Fruit fly (Drosophila melanogaster) whole organism, prepupa: ENCODE results near the gene CG6026.

Source experiments
- Blimp-1 ChIP-seq: fragments of 200-800 bp; sonication (Bioruptor generic); optimal IDR thresholded peaks from 3 replicates; lab custom pipeline; 2017; ENCODE audit warnings: missing biosample characterization, missing genetic modification characterization, mild to moderate bottlenecking, moderate library complexity, missing genetic modification reagents
- CG10631 ChIP-seq: fragments of 200-800 bp; sonication (Bioruptor generic); optimal IDR thresholded peaks from 2 replicates; lab custom pipeline; 2016; ENCODE audit warnings: missing biosample characterization, missing genetic modification characterization
- CG10669 ChIP-seq: fragments of 200-800 bp; sonication (Bioruptor generic); optimal IDR thresholded peaks from 3 replicates; lab custom pipeline; 2018; ENCODE audit warnings: missing biosample characterization, mild to moderate bottlenecking, missing genetic modification characterization, moderate library complexity
- CG11294 ChIP-seq: fragments of 200-800 bp; sonication (Bioruptor generic); IDR thresholded peaks from 2 replicates; pipeline ENCODE4 v1.3.6; 2022; ENCODE audit warnings: missing biosample characterization, missing genetic modification characterization
- CG11762 ChIP-seq: fragments of 200-800 bp; sonication (Bioruptor generic); optimal IDR thresholded peaks from 3 replicates; lab custom pipeline; 2016; ENCODE audit warnings: missing biosample characterization, missing genetic modification characterization; ENCODE audit not compliant: insufficient read depth
- CG11902 ChIP-seq: fragments of 200-800 bp; sonication (Bioruptor generic); optimal IDR thresholded peaks from 3 replicates; lab custom pipeline; 2016; ENCODE audit warnings: missing biosample characterization, missing genetic modification characterization
- CG15336 ChIP-seq: fragments of 200-800 bp; sonication (Bioruptor generic); IDR thresholded peaks from 2 replicates; pipeline ENCODE4 v1.3.6; 2022; ENCODE audit warnings: missing biosample characterization, missing genetic modification characterization
- CG31627 ChIP-seq: fragments of 200-800 bp; sonication (Bioruptor generic); optimal IDR thresholded peaks from 3 replicates; lab custom pipeline; 2016; ENCODE audit warnings: missing biosample characterization, missing genetic modification characterization
- CG32006 ChIP-seq: fragments of 200-800 bp; sonication (Bioruptor generic); optimal IDR thresholded peaks from 3 replicates; lab custom pipeline; 2017; ENCODE audit warnings: missing biosample characterization, mild to moderate bottlenecking, missing genetic modification characterization
- CG34406 ChIP-seq: fragments of 200-800 bp; sonication (Bioruptor generic); optimal IDR thresholded peaks from 3 replicates; lab custom pipeline; 2016; ENCODE audit warnings: missing biosample characterization, missing genetic modification characterization
- CG4318 ChIP-seq: fragments of 200-800 bp; sonication (Bioruptor generic); optimal IDR thresholded peaks from 3 replicates; lab custom pipeline; 2017; ENCODE audit warnings: missing biosample characterization, mild to moderate bottlenecking, missing genetic modification characterization
- CG6163 ChIP-seq: fragments of 200-800 bp; sonication (Bioruptor generic); IDR thresholded peaks from 3 replicates; pipeline ENCODE4 v1.3.6; 2022; ENCODE audit warnings: missing biosample characterization, missing genetic modification characterization
- CG6808 ChIP-seq: fragments of 200-800 bp; sonication (Bioruptor generic); optimal IDR thresholded peaks from 3 replicates; lab custom pipeline; 2017; ENCODE audit warnings: missing biosample characterization, missing genetic modification characterization, mild to moderate bottlenecking, moderate library complexity, missing genetic modification reagents
- CG6854 ChIP-seq: fragments of 200-800 bp; sonication (Bioruptor generic); optimal IDR thresholded peaks from 2 replicates; lab custom pipeline; 2017; ENCODE audit warnings: missing biosample characterization, mild to moderate bottlenecking, missing genetic modification characterization
- CG7368 ChIP-seq: fragments of 200-800 bp; sonication (Bioruptor generic); optimal IDR thresholded peaks from 3 replicates; lab custom pipeline; 2016; ENCODE audit warnings: missing biosample characterization, missing genetic modification characterization
- CG8119 ChIP-seq: fragments of 200-800 bp; sonication (Bioruptor generic); IDR thresholded peaks from 3 replicates; pipeline ENCODE4 v1.3.6; 2022; ENCODE audit warnings: missing biosample characterization, missing genetic modification characterization
- CG8319 ChIP-seq: fragments of 200-800 bp; sonication (Bioruptor generic); optimal IDR thresholded peaks from 3 replicates; lab custom pipeline; 2016; ENCODE audit warnings: missing biosample characterization, missing genetic modification characterization
- CG8632 ChIP-seq: fragments of 200-800 bp; sonication (Bioruptor generic); optimal IDR thresholded peaks from 3 replicates; lab custom pipeline; 2016; ENCODE audit warnings: missing biosample characterization, missing genetic modification characterization
- Eip75B ChIP-seq: fragments of 200-800 bp; sonication (Bioruptor generic); optimal IDR thresholded peaks from 3 replicates; lab custom pipeline; 2016; ENCODE audit warnings: missing biosample characterization, missing genetic modification characterization
- Ets96B ChIP-seq: fragments of 200-800 bp; optimal IDR thresholded peaks from 2 replicates; lab custom pipeline; 2019; ENCODE audit warnings: missing biosample characterization, mild to moderate bottlenecking, missing genetic modification characterization, moderate library complexity
- Gug ChIP-seq: fragments of 200-800 bp; sonication (Bioruptor generic); IDR thresholded peaks from 2 replicates; pipeline ENCODE4 v1.3.6; 2022; ENCODE audit warnings: missing biosample characterization, missing genetic modification characterization
- Hr38 ChIP-seq: sonication (Bioruptor generic); optimal IDR thresholded peaks from 2 replicates; lab custom pipeline; 2016; ENCODE audit warnings: missing biosample characterization, missing genetic modification characterization
- Hr39 ChIP-seq: fragments of 200-800 bp; sonication (Bioruptor generic); optimal IDR thresholded peaks from 2 replicates; lab custom pipeline; 2016; ENCODE audit warnings: missing biosample characterization, missing genetic modification characterization
- Hr4 ChIP-seq: fragments of 200-800 bp; sonication (Bioruptor generic); optimal IDR thresholded peaks from 3 replicates; lab custom pipeline; 2016; ENCODE audit warnings: missing biosample characterization, missing genetic modification characterization
- Lpt ChIP-seq: fragments of 200-800 bp; sonication (Bioruptor generic); optimal IDR thresholded peaks from 3 replicates; lab custom pipeline; 2016; ENCODE audit warnings: missing biosample characterization, missing genetic modification characterization
- OdsH ChIP-seq: fragments of 200-800 bp; sonication (Bioruptor generic); optimal IDR thresholded peaks from 3 replicates; lab custom pipeline; 2016; ENCODE audit warnings: missing biosample characterization, missing genetic modification characterization
- Sox14 ChIP-seq: fragments of 200-800 bp; sonication (Bioruptor generic); optimal IDR thresholded peaks from 3 replicates; lab custom pipeline; 2016; ENCODE audit warnings: missing biosample characterization, missing genetic modification characterization
- acj6 ChIP-seq: fragments of 200-800 bp; sonication (Bioruptor generic); optimal IDR thresholded peaks from 3 replicates; lab custom pipeline; 2016; ENCODE audit warnings: missing biosample characterization, missing genetic modification characterization
- cyc ChIP-seq: fragments of 200-800 bp; sonication (Bioruptor generic); optimal IDR thresholded peaks from 3 replicates; lab custom pipeline; 2016; ENCODE audit warnings: missing biosample characterization, missing genetic modification characterization
- dac ChIP-seq: fragments of 200-800 bp; sonication (Bioruptor generic); optimal IDR thresholded peaks from 2 replicates; lab custom pipeline; 2017; ENCODE audit warnings: missing biosample characterization, mild to moderate bottlenecking, missing genetic modification characterization
- dsx ChIP-seq: fragments of 200-800 bp; optimal IDR thresholded peaks from 3 replicates; lab custom pipeline; 2019; ENCODE audit warnings: missing biosample characterization, mild to moderate bottlenecking, missing genetic modification characterization, moderate library complexity; ENCODE audit not compliant: poor library complexity, severe bottlenecking
- eg ChIP-seq: fragments of 200-800 bp; sonication (Bioruptor generic); IDR thresholded peaks from 3 replicates; pipeline ENCODE4 v1.3.6; 2022; ENCODE audit warnings: missing biosample characterization, missing genetic modification characterization
- esn ChIP-seq: fragments of 200-800 bp; sonication (Bioruptor generic); optimal IDR thresholded peaks from 2 replicates; lab custom pipeline; 2016; ENCODE audit warnings: missing biosample characterization, mild to moderate bottlenecking, missing genetic modification characterization, moderate library complexity
- fd59A ChIP-seq: fragments of 200-800 bp; sonication (Bioruptor generic); optimal IDR thresholded peaks from 2 replicates; lab custom pipeline; 2017; ENCODE audit warnings: missing biosample characterization, mild to moderate bottlenecking, missing genetic modification characterization, missing genetic modification reagents
- fd85E ChIP-seq: fragments of 200-800 bp; sonication (Bioruptor generic); optimal IDR thresholded peaks from 3 replicates; lab custom pipeline; 2016; ENCODE audit warnings: missing biosample characterization, missing genetic modification characterization
- fkh ChIP-seq: fragments of 200-800 bp; sonication (Bioruptor generic); optimal IDR thresholded peaks from 3 replicates; lab custom pipeline; 2017; ENCODE audit warnings: missing biosample characterization, mild to moderate bottlenecking, missing genetic modification characterization, moderate library complexity
- lz ChIP-seq: fragments of 200-800 bp; sonication (Bioruptor generic); optimal IDR thresholded peaks from 3 replicates; lab custom pipeline; 2016; ENCODE audit warnings: missing biosample characterization, missing genetic modification characterization
- net ChIP-seq: fragments of 200-800 bp; sonication (Bioruptor generic); optimal IDR thresholded peaks from 3 replicates; lab custom pipeline; 2016; ENCODE audit warnings: missing biosample characterization, missing genetic modification characterization
- pdm3 ChIP-seq: fragments of 200-800 bp; sonication (Bioruptor generic); optimal IDR thresholded peaks from 3 replicates; lab custom pipeline; 2016; ENCODE audit warnings: missing biosample characterization, missing genetic modification characterization
- salr ChIP-seq, 2 experiments: fragments of 200-800 bp; sonication (Bioruptor generic); optimal IDR thresholded peaks; 3 replicates each; lab custom pipeline; 2016 to 2018; ENCODE audit warnings: missing biosample characterization in 2 of 2, missing genetic modification characterization in 2 of 2, mild to moderate bottlenecking in 1 of 2
- spab ChIP-seq: fragments of 200-800 bp; sonication (Bioruptor generic); optimal IDR thresholded peaks from 2 replicates; lab custom pipeline; 2017; ENCODE audit warnings: missing biosample characterization, mild to moderate bottlenecking, missing genetic modification characterization, missing genetic modification reagents
- ss ChIP-seq, 2 experiments: fragments of 200-800 bp; sonication (Bioruptor generic); optimal IDR thresholded peaks; 2 replicates in 1 of 2; 3 replicates in 1 of 2; lab custom pipeline; 2017 to 2018; ENCODE audit warnings: mild to moderate bottlenecking in 2 of 2, missing biosample characterization in 2 of 2, missing genetic modification characterization in 2 of 2, moderate library complexity in 1 of 2
- svp ChIP-seq: fragments of 200-800 bp; sonication (Bioruptor generic); peaks from one replicate; lab custom pipeline; 2016; ENCODE audit warnings: missing biosample characterization, missing genetic modification characterization
- vri ChIP-seq: fragments of 200-800 bp; sonication (Bioruptor generic); optimal IDR thresholded peaks from 3 replicates; lab custom pipeline; 2016; ENCODE audit warnings: missing biosample characterization, mild to moderate bottlenecking, missing genetic modification characterization

Gene CG6026

DNA sequence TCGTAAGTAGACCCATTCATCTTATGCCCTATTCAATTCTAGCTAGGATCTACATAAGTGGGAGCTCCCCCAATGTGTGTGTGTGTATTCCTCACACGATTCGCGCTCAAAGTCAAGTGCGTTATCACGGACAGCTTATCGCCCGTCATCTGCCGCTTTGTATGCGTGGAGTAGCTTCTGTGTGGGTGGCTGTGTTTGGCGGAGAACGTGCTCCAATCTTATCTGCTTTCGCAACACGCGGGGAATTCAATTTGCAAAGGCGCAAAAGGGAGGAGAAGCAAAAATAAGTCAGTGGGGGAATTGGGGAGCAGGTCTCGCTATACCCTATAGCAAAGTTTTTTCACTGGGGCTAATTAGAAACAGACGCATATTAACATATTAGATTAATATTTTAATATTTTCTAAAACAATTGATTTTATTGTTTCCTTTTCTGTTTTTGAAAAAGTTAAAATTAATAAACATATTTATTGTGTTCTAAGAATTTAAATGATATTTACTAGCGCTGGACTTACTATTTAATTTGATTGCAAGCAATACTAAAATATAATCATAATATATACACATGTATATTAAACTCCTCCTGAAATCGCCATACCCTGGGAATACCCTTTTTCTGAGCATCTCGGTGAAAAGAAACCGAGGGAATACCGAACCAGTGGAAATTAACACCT, 48.1 kb upstream of the CG6026 start (continued):
- TF ChIP-seq CG8319 (GFP tag; lab: Kevin White, UChicago) (peak; percentile 79), CG4318 (GFP tag; lab: Kevin White, UChicago) (peak; percentile 73), Hr38 (no peak), CG10631 (GFP tag; lab: Kevin White, UChicago) (peak; percentile 86), spab (GFP tag; lab: Kevin White, UChicago) (peak; percentile 64), CG8119 (peak; percentile 78), CG11294 (GFP tag; lab: Robert Waterston, UW) (peak; percentile 16; the same call in 1 of the 2 replicates), Blimp-1 (peak; percentile 77), OdsH (GFP tag; lab: Kevin White, UChicago) (peak; percentile 85), CG15336 (peak; percentile 78; the same call in 1 of the 2 replicates), CG6854 (GFP tag; lab: Kevin White, UChicago) (peak; percentile 48), CG6163 (GFP tag; lab: Robert Waterston, UW) (peak; percentile 58; the same call in 1 of the 3 replicates), lz (GFP tag; lab: Kevin White, UChicago) (peak; percentile 79), CG11902 (GFP tag; lab: Kevin White, UChicago) (peak; percentile 79), dac (GFP tag; lab: Kevin White, UChicago) (no peak), Hr39 (GFP tag; lab: Kevin White, UChicago) (peak; percentile 79), fkh (GFP tag; lab: Kevin White, UChicago) (peak; percentile 18), ss (GFP tag; optimal IDR thresholded peaks at IDR 0.05; lab: Kevin White, UChicago) (peak in 1 of 2 experiments; percentile 47)

dm6 chr3R:18986089-18986887, 47.0 kb upstream of the CG6026 start:
- TF ChIP-seq ss (GFP tag; optimal IDR thresholded peaks at IDR 0.05; lab: Kevin White, UChicago) (no peak), eg (GFP tag; lab: Robert Waterston, UW) (no peak; the same call in 2 of the 3 replicates), fd59A (GFP tag; lab: Kevin White, UChicago) (peak; percentile 2), Hr4 (GFP tag; lab: Kevin White, UChicago) (peak; percentile 30), dsx (GFP tag; lab: Kevin White, UChicago) (no peak), cyc (GFP tag; lab: Kevin White, UChicago) (no peak), CG4318 (GFP tag; lab: Kevin White, UChicago) (peak; percentile 5), CG10669 (GFP tag; lab: Kevin White, UChicago) (no peak), CG11762 (GFP tag; lab: Kevin White, UChicago) (no peak), CG32006 (peak; percentile 47), Hr39 (GFP tag; lab: Kevin White, UChicago) (peak; percentile 33), Ets96B (tag; lab: Kevin White, UChicago) (peak; percentile 1), Gug (0 out of 2 replicates have a peak, but pooled peaks have one; percentile 29), net (GFP tag; lab: Kevin White, UChicago) (peak; percentile 13), CG11294 (GFP tag; lab: Robert Waterston, UW) (peak; percentile 33; the same call in 1 of the 2 replicates), acj6 (peak; percentile 41), esn (GFP tag; lab: Kevin White, UChicago) (no peak), CG8632 (GFP tag; lab: Kevin White, UChicago) (peak; percentile 23), CG6163 (GFP tag; lab: Robert Waterston, UW) (no peak; the same call in 2 of the 3 replicates), Eip75B (GFP tag; lab: Kevin White, UChicago) (no peak), vri (GFP tag; lab: Kevin White, UChicago) (no peak), CG6854 (GFP tag; lab: Kevin White, UChicago) (no peak), Hr38 (no peak), CG34406 (GFP tag; lab: Kevin White, UChicago) (peak; percentile 34), fd85E (GFP tag; lab: Kevin White, UChicago) (no peak), CG10631 (GFP tag; lab: Kevin White, UChicago) (no peak), CG8319 (GFP tag; lab: Kevin White, UChicago) (no peak), CG7368 (GFP tag; lab: Kevin White, UChicago) (no peak), pdm3 (GFP tag; lab: Kevin White, UChicago) (peak; percentile 30), spab (GFP tag; lab: Kevin White, UChicago) (no peak), OdsH (GFP tag; lab: Kevin White, UChicago) (peak; percentile 51), salr (GFP tag; optimal IDR thresholded peaks at IDR 0.05; lab: Kevin White, UChicago) (peak in 1 of 2 experiments; percentile 17), CG15336 (peak; percentile 52), svp (GFP tag; lab: Kevin White, UChicago) (peak; percentile 83), Sox14 (GFP tag; lab: Kevin White, UChicago) (peak; percentile 51), Lpt (GFP tag; lab: Kevin White, UChicago) (no peak), CG6808 (GFP tag; lab: Kevin White, UChicago) (no peak), CG31627 (peak; percentile 0)
